Worm (Caenorhabditis elegans): ENCODE measurements around the gene Y43F8A.1.

DNA sequence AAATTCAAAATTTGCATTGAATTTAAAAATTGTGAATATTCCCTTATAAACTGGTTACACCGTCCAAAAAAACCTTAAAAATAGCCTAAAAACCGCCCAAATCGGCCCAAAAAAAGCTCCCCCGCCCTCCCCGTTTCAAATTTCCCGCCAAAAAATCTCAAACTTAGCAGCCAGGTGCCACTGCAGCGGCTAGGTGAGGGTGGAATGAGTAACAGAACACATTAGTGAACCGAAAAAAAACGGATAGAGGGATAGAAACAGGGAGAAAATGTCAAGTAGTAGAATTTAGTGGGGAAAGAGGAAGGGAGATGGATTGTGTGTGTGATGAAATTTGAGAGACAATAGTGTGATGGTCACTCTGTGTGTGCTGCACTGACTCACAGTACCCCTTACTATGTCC lies 18.3 kb upstream of the Y43F8A.1 start:
- TF ChIP-seq zag-1 (tag; optimal IDR thresholded peaks at IDR 0.05) (no peak), mdl-1 (tag; optimal IDR thresholded peaks at IDR 0.05) (peak in 1 of 2 experiments; percentile 6), ceh-88 (GFP tag; IDR thresholded peaks at IDR 0.05) (no peak), efl-1 (optimal IDR thresholded peaks at IDR 0.05) (peak in 1 of 2 experiments; percentile 37), efl-1 (GFP tag; optimal IDR thresholded peaks at IDR 0.05 in 1 of 2) (peak; percentile 48 to 93), nhr-20 (tag; optimal IDR thresholded peaks at IDR 0.05) (no peak), hpl-2 (GFP tag; optimal IDR thresholded peaks at IDR 0.05) (no peak), unc-86 (tag; optimal IDR thresholded peaks at IDR 0.05) (no peak), jun-1 (tag; optimal IDR thresholded peaks at IDR 0.05) (no peak), unc-62 (GFP tag; optimal IDR thresholded peaks at IDR 0.05) (no peak), nhr-76 (tag; optimal IDR thresholded peaks at IDR 0.05) (no peak), sptf-1 (tag; optimal IDR thresholded peaks at IDR 0.05) (no peak)

Data from whole organism, L1 larva.